Fruit fly (Drosophila melanogaster) whole organism, prepupa: ENCODE data around the gene Ltn1.

Experiments
- CG16779 ChIP-seq: fragments of 200-800 bp; sonication (Bioruptor generic); optimal IDR thresholded peaks from 3 replicates; lab custom pipeline; 2017; ENCODE audit warnings: missing biosample characterization, mild to moderate bottlenecking, missing genetic modification characterization
- CG3919 ChIP-seq: fragments of 200-800 bp; sonication (Bioruptor generic); optimal IDR thresholded peaks from 3 replicates; lab custom pipeline; 2016; ENCODE audit warnings: missing biosample characterization, missing genetic modification characterization
- Eip78C ChIP-seq: fragments of 200-800 bp; sonication (Bioruptor generic); peaks from one replicate; lab custom pipeline; 2016; ENCODE audit warnings: missing biosample characterization, missing genetic modification characterization
- Gug ChIP-seq: fragments of 200-800 bp; sonication (Bioruptor generic); IDR thresholded peaks from 2 replicates; pipeline ENCODE4 v1.3.6; 2022; ENCODE audit warnings: missing biosample characterization, missing genetic modification characterization
- Hr39 ChIP-seq: fragments of 200-800 bp; sonication (Bioruptor generic); optimal IDR thresholded peaks from 2 replicates; lab custom pipeline; 2016; ENCODE audit warnings: missing biosample characterization, missing genetic modification characterization
- Sox14 ChIP-seq: fragments of 200-800 bp; sonication (Bioruptor generic); optimal IDR thresholded peaks from 3 replicates; lab custom pipeline; 2016; ENCODE audit warnings: missing biosample characterization, missing genetic modification characterization
- dac ChIP-seq: fragments of 200-800 bp; sonication (Bioruptor generic); optimal IDR thresholded peaks from 2 replicates; lab custom pipeline; 2017; ENCODE audit warnings: missing biosample characterization, mild to moderate bottlenecking, missing genetic modification characterization
- fkh ChIP-seq: fragments of 200-800 bp; sonication (Bioruptor generic); optimal IDR thresholded peaks from 3 replicates; lab custom pipeline; 2017; ENCODE audit warnings: missing biosample characterization, mild to moderate bottlenecking, missing genetic modification characterization, moderate library complexity

DNA sequence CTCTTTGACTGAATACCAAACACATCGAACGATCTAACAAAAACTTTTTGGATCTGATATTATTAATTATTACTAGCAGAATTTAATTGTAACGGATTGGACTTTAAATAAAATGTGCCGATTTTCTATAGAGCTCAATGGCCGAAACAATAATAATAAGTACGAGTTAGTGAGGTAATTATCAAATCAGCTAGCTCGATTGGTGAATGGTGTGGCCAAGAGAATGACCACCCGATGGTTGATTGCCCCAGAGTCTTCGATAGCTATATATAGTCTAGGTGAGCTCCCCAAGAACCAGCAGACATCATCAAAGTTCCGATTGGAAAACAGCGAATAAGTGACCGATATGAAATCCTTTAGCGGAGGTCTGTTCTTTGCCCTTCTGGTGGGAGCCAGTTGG, 32.7 kb downstream of the Ltn1 start, which contains the start of gene Cpr76Bb:
- TF ChIP-seq Gug (GFP tag; lab: Robert Waterston, UW), result no peak
- no peak for TF ChIP-seq Hr39 (GFP tag; lab: Kevin White, UChicago)
- TF ChIP-seq fkh, result no peak
- TF ChIP-seq CG3919, result no peak
- no peak for TF ChIP-seq CG16779 (tag; lab: Kevin White, UChicago)
- TF ChIP-seq Eip78C (GFP tag; lab: Kevin White, UChicago), result no peak
- no peak for TF ChIP-seq dac
- no peak for TF ChIP-seq Sox14
